Fruit fly (Drosophila melanogaster) whole organism, embryonic: ENCODE results near the gene CG32278.

Source experiments
- ATbp ChIP-seq: fragments of 200-800 bp; sonication (Bioruptor generic); optimal IDR thresholded peaks from 2 replicates; lab custom pipeline; 2017; ENCODE audit warnings: missing biosample characterization, mild to moderate bottlenecking, missing genetic modification characterization, missing genetic modification reagents
- C15 ChIP-seq: fragments of 200-800 bp; sonication (Bioruptor generic); IDR thresholded peaks from 3 replicates; pipeline ENCODE4 v1.3.6; 2022; ENCODE audit warnings: missing biosample characterization, missing genetic modification characterization
- CG10209 ChIP-seq: fragments of 200-800 bp; sonication (Bioruptor generic); optimal IDR thresholded peaks from 3 replicates; lab custom pipeline; 2017; ENCODE audit warnings: missing biosample characterization, mild to moderate bottlenecking, missing genetic modification characterization, missing genetic modification reagents
- CG13296 ChIP-seq: fragments of 200-800 bp; sonication (Bioruptor generic); optimal IDR thresholded peaks from 3 replicates; lab custom pipeline; 2018; ENCODE audit warnings: missing biosample characterization, mild to moderate bottlenecking, missing genetic modification characterization
- CG13775 ChIP-seq: fragments of 200-800 bp; sonication (Bioruptor generic); optimal IDR thresholded peaks from 3 replicates; lab custom pipeline; 2017; ENCODE audit warnings: missing biosample characterization, mild to moderate bottlenecking, missing genetic modification characterization
- CG33213 ChIP-seq: fragments of 200-800 bp; sonication (Bioruptor generic); optimal IDR thresholded peaks from 3 replicates; lab custom pipeline; 2016; ENCODE audit warnings: missing biosample characterization, missing genetic modification characterization
- CG4707 ChIP-seq: fragments of 200-800 bp; sonication (Bioruptor generic); optimal IDR thresholded peaks from 2 replicates; lab custom pipeline; 2018; ENCODE audit warnings: missing biosample characterization, mild to moderate bottlenecking, missing genetic modification characterization, moderate library complexity
- CG4820 ChIP-seq: fragments of 200-800 bp; sonication (Bioruptor generic); optimal IDR thresholded peaks from 3 replicates; lab custom pipeline; 2016; ENCODE audit warnings: missing biosample characterization, missing genetic modification characterization
- CG5953 ChIP-seq: fragments of 200-800 bp; sonication (Bioruptor generic); IDR thresholded peaks from 2 replicates; pipeline ENCODE4 v1.3.6; 2022; ENCODE audit warnings: missing biosample characterization, missing genetic modification characterization
- CG6765 ChIP-seq: fragments of 200-800 bp; sonication (Bioruptor generic); optimal IDR thresholded peaks from 3 replicates; lab custom pipeline; 2017; ENCODE audit warnings: missing biosample characterization, mild to moderate bottlenecking, missing genetic modification characterization
- CG6813 ChIP-seq: fragments of 200-800 bp; sonication (Bioruptor generic); optimal IDR thresholded peaks from 2 replicates; lab custom pipeline; 2017; ENCODE audit warnings: missing biosample characterization, missing genetic modification characterization, mild to moderate bottlenecking, moderate library complexity, missing genetic modification reagents
- CkIIα-i1 ChIP-seq: fragments of 200-800 bp; sonication (Bioruptor generic); IDR thresholded peaks from 2 replicates; pipeline ENCODE4 v1.3.6; 2022; ENCODE audit warnings: missing biosample characterization, missing genetic modification characterization
- CoRest ChIP-seq: fragments of 200-800 bp; sonication (Bioruptor generic); optimal IDR thresholded peaks from 3 replicates; lab custom pipeline; 2018; ENCODE audit warnings: missing biosample characterization, mild to moderate bottlenecking, missing genetic modification characterization, moderate library complexity
- Dfd ChIP-seq, 2 experiments: fragments of >200 bp; optimal IDR thresholded peaks; 2 replicates each; lab custom pipeline; 2017; ENCODE audit warnings: missing biosample characterization in 2 of 2, missing genetic modification characterization in 2 of 2
- Med ChIP-seq: fragments of 200-800 bp; sonication (Bioruptor generic); peaks from one replicate; lab custom pipeline; 2016; ENCODE audit warnings: missing biosample characterization, missing genetic modification characterization, mild to moderate bottlenecking, inconsistent platforms, moderate library complexity
- Myb ChIP-seq: fragments of 200-800 bp; sonication (Bioruptor generic); optimal IDR thresholded peaks from 2 replicates; lab custom pipeline; 2016; ENCODE audit warnings: missing biosample characterization, missing genetic modification characterization
- Pdp1 ChIP-seq, 2 experiments: fragments of 200-800 bp; sonication (Bioruptor generic); optimal IDR thresholded peaks; 3 replicates each; lab custom pipeline; 2016; ENCODE audit warnings: missing biosample characterization in 2 of 2, missing genetic modification characterization in 2 of 2, mild to moderate bottlenecking in 1 of 2, moderate library complexity in 1 of 2
- Sin3A ChIP-seq: fragments of >200 bp; optimal IDR thresholded peaks from 2 replicates; lab custom pipeline; 2018
- Sox102F ChIP-seq: fragments of 200-800 bp; sonication (Bioruptor generic); optimal IDR thresholded peaks from 2 replicates; lab custom pipeline; 2018; ENCODE audit warnings: missing biosample characterization, mild to moderate bottlenecking, missing genetic modification characterization, moderate library complexity
- Stat92E ChIP-seq, 3 experiments: fragments of >200 bp in 2 of 3; fragments of 200-800 bp in 1 of 3; sonication (Bioruptor generic) in 1 of 3; optimal IDR thresholded peaks; 2 replicates each; lab custom pipeline; 2017 to 2019; ENCODE audit warnings: missing biosample characterization in 3 of 3, missing genetic modification characterization in 3 of 3, mild to moderate bottlenecking in 1 of 3, moderate library complexity in 1 of 3
- TFAM ChIP-seq: fragments of 200-800 bp; sonication (Bioruptor generic); optimal IDR thresholded peaks from 2 replicates; lab custom pipeline; 2017; ENCODE audit warnings: missing biosample characterization, missing genetic modification characterization, inconsistent platforms
- aop ChIP-seq: fragments of 200-800 bp; sonication (Bioruptor generic); IDR thresholded peaks from 2 replicates; pipeline ENCODE4 v1.3.6; 2022; ENCODE audit warnings: missing biosample characterization, missing genetic modification characterization
- ato ChIP-seq: fragments of 200-800 bp; sonication (Bioruptor generic); IDR thresholded peaks from 2 replicates; pipeline ENCODE4 v1.3.6; 2022; ENCODE audit warnings: missing biosample characterization, missing genetic modification characterization; ENCODE audit not compliant: partially characterized antibody
- cg ChIP-seq: fragments of 200-800 bp; sonication (Bioruptor generic); optimal IDR thresholded peaks from 3 replicates; lab custom pipeline; 2019; ENCODE audit warnings: missing biosample characterization, mild to moderate bottlenecking, missing genetic modification characterization, moderate library complexity
- chinmo ChIP-seq: fragments of 200-800 bp; sonication (Bioruptor generic); IDR thresholded peaks from 4 replicates; pipeline ENCODE4 v1.3.6; 2022; ENCODE audit warnings: missing biosample characterization, missing genetic modification characterization; ENCODE audit not compliant: partially characterized antibody
- crol ChIP-seq: fragments of 200-800 bp; sonication (Bioruptor generic); IDR thresholded peaks from 2 replicates; pipeline ENCODE4 v1.3.6; 2022; ENCODE audit warnings: missing biosample characterization, missing genetic modification characterization
- exex ChIP-seq: fragments of 200-800 bp; sonication (Bioruptor generic); optimal IDR thresholded peaks from 4 replicates; lab custom pipeline; 2018; ENCODE audit warnings: missing biosample characterization, mild to moderate bottlenecking, missing genetic modification characterization, moderate library complexity
- eyg ChIP-seq: fragments of 200-800 bp; sonication (Bioruptor generic); optimal IDR thresholded peaks from 3 replicates; lab custom pipeline; 2016; ENCODE audit warnings: missing biosample characterization, missing genetic modification characterization
- fru ChIP-seq: fragments of >200 bp; optimal IDR thresholded peaks from 2 replicates; lab custom pipeline; 2017
- gcm ChIP-seq: fragments of 200-800 bp; sonication (Bioruptor generic); optimal IDR thresholded peaks from 2 replicates; lab custom pipeline; 2019; ENCODE audit warnings: missing biosample characterization, mild to moderate bottlenecking, missing genetic modification characterization, moderate library complexity
- gem ChIP-seq: fragments of 200-800 bp; sonication (Bioruptor generic); optimal IDR thresholded peaks from 2 replicates; lab custom pipeline; 2019; ENCODE audit warnings: missing biosample characterization, mild to moderate bottlenecking, missing genetic modification characterization, moderate library complexity
- hkb ChIP-seq, 2 experiments: fragments of 200-800 bp in 1 of 2; fragments of >200 bp in 1 of 2; sonication (Bioruptor generic) in 1 of 2; IDR thresholded peaks in 1 of 2; optimal IDR thresholded peaks in 1 of 2; 2 replicates each; pipeline versions ENCODE4 v1.3.6 to Lab custom; 2017 to 2022; ENCODE audit warnings: missing biosample characterization in 1 of 2, missing genetic modification characterization in 1 of 2
- knrl ChIP-seq: fragments of 200-800 bp; sonication (Bioruptor generic); IDR thresholded peaks from 3 replicates; pipeline ENCODE4 v1.3.6; 2022; ENCODE audit warnings: missing biosample characterization, missing genetic modification characterization; ENCODE audit not compliant: partially characterized antibody
- maf-S ChIP-seq: fragments of 200-800 bp; sonication (Bioruptor generic); optimal IDR thresholded peaks from 2 replicates; lab custom pipeline; 2016; ENCODE audit warnings: missing biosample characterization, missing genetic modification characterization
- pros ChIP-seq: fragments of 200-800 bp; sonication (Bioruptor generic); optimal IDR thresholded peaks from 3 replicates; lab custom pipeline; 2019; ENCODE audit warnings: missing biosample characterization, mild to moderate bottlenecking, missing genetic modification characterization, moderate library complexity
- row ChIP-seq: fragments of 200-800 bp; sonication (Bioruptor generic); IDR thresholded peaks from 3 replicates; pipeline ENCODE4 v1.3.6; 2022; ENCODE audit warnings: missing biosample characterization, missing genetic modification characterization
- sens ChIP-seq: fragments of 200-800 bp; sonication (Bioruptor generic); peaks from one replicate; lab custom pipeline; 2016; ENCODE audit warnings: missing biosample characterization, missing genetic modification characterization
- so ChIP-seq: fragments of 200-800 bp; sonication (Bioruptor generic); IDR thresholded peaks from 3 replicates; pipeline ENCODE4 v1.3.6; 2022; ENCODE audit warnings: missing biosample characterization, missing genetic modification characterization
- sob ChIP-seq: fragments of 200-800 bp; sonication (Bioruptor generic); IDR thresholded peaks from 2 replicates; pipeline ENCODE4 v1.3.6; 2022; ENCODE audit warnings: missing biosample characterization, missing genetic modification characterization
- ssp ChIP-seq: fragments of 200-800 bp; sonication (Bioruptor generic); IDR thresholded peaks from 2 replicates; pipeline ENCODE4 v1.3.6; 2022; ENCODE audit warnings: missing biosample characterization, missing genetic modification characterization
- stc ChIP-seq: fragments of 200-800 bp; sonication (Bioruptor generic); IDR thresholded peaks from 2 replicates; pipeline ENCODE4 v1.3.6; 2022; ENCODE audit warnings: missing biosample characterization, missing genetic modification characterization
- twi ChIP-seq: fragments of 200-800 bp; optimal IDR thresholded peaks from 2 replicates; lab custom pipeline; 2019; ENCODE audit warnings: missing biosample characterization, mild to moderate bottlenecking, missing genetic modification characterization, moderate library complexity
- unc-4 ChIP-seq: fragments of 200-800 bp; sonication (Bioruptor generic); IDR thresholded peaks from 2 replicates; pipeline ENCODE4 v1.3.6; 2022; ENCODE audit warnings: missing biosample characterization, missing genetic modification characterization; ENCODE audit not compliant: partially characterized antibody
- wek ChIP-seq: fragments of 200-800 bp; sonication (Bioruptor generic); optimal IDR thresholded peaks from 3 replicates; lab custom pipeline; 2018; ENCODE audit warnings: missing biosample characterization, mild to moderate bottlenecking, missing genetic modification characterization, moderate library complexity
- z ChIP-seq: fragments of 200-800 bp; sonication (Bioruptor generic); IDR thresholded peaks from 3 replicates; pipeline ENCODE4 v1.3.6; 2022; ENCODE audit warnings: missing biosample characterization, missing genetic modification characterization
- zen ChIP-seq: fragments of 200-800 bp; sonication (Bioruptor generic); optimal IDR thresholded peaks from 3 replicates; lab custom pipeline; 2018; ENCODE audit warnings: missing biosample characterization, mild to moderate bottlenecking, missing genetic modification characterization, moderate library complexity

Gene CG32278

dm6 chr3L:3124939-3125648, 44.0 kb upstream of the CG32278 start (continued):
- no peak for TF ChIP-seq CG6813 (GFP tag; lab: Kevin White, UChicago)
- TF ChIP-seq knrl (GFP tag; lab: Robert Waterston, UW) = no peak
- TF ChIP-seq aop (GFP tag; lab: Robert Waterston, UW) = no peak
- TF ChIP-seq CG4707 (GFP tag; lab: Kevin White, UChicago) = no peak
- TF ChIP-seq hkb (optimal IDR thresholded peaks at IDR 0.05; lab: Kevin White, UChicago) = no peak
- TF ChIP-seq hkb (GFP tag; IDR thresholded peaks at IDR 0.05; lab: Robert Waterston, UW) = 0 out of 2 replicates have a peak, but pooled peaks have one; percentile 15
- no peak for TF ChIP-seq Sox102F
- no peak for TF ChIP-seq sob (GFP tag; lab: Robert Waterston, UW)
- no peak for TF ChIP-seq exex (tag; lab: Kevin White, UChicago)
- no peak for TF ChIP-seq pros (GFP tag; lab: Kevin White, UChicago)
- TF ChIP-seq CG6765 = no peak
- TF ChIP-seq unc-4 (GFP tag; lab: Robert Waterston, UW) = no peak
- peak; percentile 83; the same call in 2 of the 4 replicates for TF ChIP-seq chinmo
- TF ChIP-seq Sin3A (lab: Kevin White, UChicago) = no peak
- TF ChIP-seq Stat92E (GFP tag; optimal IDR thresholded peaks at IDR 0.05; lab: Kevin White, UChicago) = no peak
- TF ChIP-seq so (GFP tag; lab: Robert Waterston, UW) = 0 out of 3 replicates have a peak, but pooled peaks have one; percentile 40
- no peak for TF ChIP-seq ato (GFP tag; lab: Robert Waterston, UW)
- no peak for TF ChIP-seq CG33213 (GFP tag; lab: Kevin White, UChicago)
- TF ChIP-seq Dfd (GFP tag; optimal IDR thresholded peaks at IDR 0.05; lab: Kevin White, UChicago) = no peak
- no peak for TF ChIP-seq wek (GFP tag; lab: Kevin White, UChicago)
- TF ChIP-seq ATbp (GFP tag; lab: Kevin White, UChicago) = peak; percentile 5
- no peak for TF ChIP-seq TFAM (GFP tag; lab: Kevin White, UChicago)
- TF ChIP-seq CG13296 = no peak
- no peak for TF ChIP-seq CkIIα-i1 (GFP tag; lab: Robert Waterston, UW)
- TF ChIP-seq maf-S (GFP tag; lab: Kevin White, UChicago) = no peak
- TF ChIP-seq twi (tag; lab: Kevin White, UChicago) = no peak
- TF ChIP-seq Myb (GFP tag; lab: Kevin White, UChicago) = no peak
- TF ChIP-seq ssp (GFP tag; lab: Robert Waterston, UW) = no peak
- peak; percentile 51 for TF ChIP-seq sens (GFP tag; lab: Kevin White, UChicago)
- no peak for TF ChIP-seq fru
- TF ChIP-seq eyg (GFP tag; lab: Kevin White, UChicago) = no peak
- TF ChIP-seq gem (tag; lab: Kevin White, UChicago) = no peak

dm6 chr3L:3125649-3126130, 43.4 kb upstream of the CG32278 start:
- TF ChIP-seq sens (GFP tag; lab: Kevin White, UChicago) = peak; percentile 47
- TF ChIP-seq C15 (GFP tag; lab: Robert Waterston, UW) = no peak
- TF ChIP-seq Sox102F = peak; percentile 3
- peak in 1 of 2 experiments; percentile 39 for TF ChIP-seq Pdp1 (GFP tag; optimal IDR thresholded peaks at IDR 0.05; lab: Kevin White, UChicago)
- peak; percentile 61 for TF ChIP-seq Med

DNA sequence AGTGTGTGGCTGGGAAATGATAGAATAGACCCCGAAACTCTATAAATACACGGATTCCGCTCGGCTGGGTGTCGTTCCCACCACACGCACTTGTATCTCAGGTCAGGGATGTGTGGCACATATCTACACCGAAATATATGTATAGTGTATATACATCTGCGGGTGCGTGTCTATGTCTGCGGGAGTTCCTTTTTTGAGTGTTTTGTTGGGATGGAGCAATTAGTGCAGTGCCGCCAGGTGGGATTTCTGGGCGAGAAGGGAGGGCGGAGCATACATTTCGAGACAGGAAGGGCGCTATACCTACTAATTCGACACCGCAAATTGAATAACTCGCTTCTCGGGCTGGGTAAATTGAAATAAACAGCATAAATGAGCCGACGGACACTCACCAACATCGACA, 42.6 kb upstream of the CG32278 start:
- no peak for TF ChIP-seq row (GFP tag; lab: Robert Waterston, UW)
- TF ChIP-seq CG4820 (GFP tag; lab: Kevin White, UChicago) = no peak
- 0 out of 3 replicates have a peak, but pooled peaks have one; percentile 41 for TF ChIP-seq z (GFP tag; lab: Robert Waterston, UW)
- TF ChIP-seq gcm (GFP tag; lab: Kevin White, UChicago) = peak; percentile 53
- peak; percentile 1 for TF ChIP-seq cg
- TF ChIP-seq CG5953 (GFP tag; lab: Robert Waterston, UW) = no peak
- TF ChIP-seq stc = 0 out of 2 replicates have a peak, but pooled peaks have one; percentile 26
- TF ChIP-seq crol (GFP tag; lab: Robert Waterston, UW) = peak; percentile 19; the same call in 1 of the 2 replicates
- peak; percentile 35 for TF ChIP-seq zen (tag; lab: Kevin White, UChicago)
- TF ChIP-seq CG10209 = no peak
- TF ChIP-seq CG13775 (GFP tag; lab: Kevin White, UChicago) = no peak
- TF ChIP-seq Med = peak; percentile 72
- TF ChIP-seq CoRest (tag; lab: Kevin White, UChicago) = no peak
- TF ChIP-seq, all 482 proteins: peak for 7
